3 worm cellular contexts compared by ENCODE assay signal in the genomic region with DNA sequence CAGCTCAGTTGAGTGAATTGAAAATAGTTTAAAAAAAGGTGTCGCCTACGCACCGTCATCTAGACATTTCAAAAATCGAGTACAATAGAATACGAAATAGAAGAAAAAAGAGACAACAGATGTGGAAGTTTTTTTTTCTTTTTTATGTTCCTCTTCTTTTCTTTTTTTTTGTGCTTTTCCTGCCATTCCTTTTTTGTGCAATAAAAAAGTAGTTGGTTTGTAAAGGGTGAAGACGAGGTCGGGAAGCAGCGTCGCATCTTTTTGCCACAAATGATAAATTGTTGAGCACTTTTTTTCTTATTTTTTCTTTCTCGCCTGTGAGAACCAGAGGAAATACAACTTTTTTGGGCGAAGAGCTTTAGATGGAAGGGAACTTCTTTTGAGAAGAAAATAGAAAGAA.
TF ChIP-seq lines count a peak whose summit lies in the region.

No protein-coding gene starts in this region.

TF ChIP-seq in whole organism, L1 larva, 84 proteins besides CTCF, POLR2A, EP300 and RAD21:
- TF ChIP-seq unc-130 (tag; optimal IDR thresholded peaks at IDR 0.05; lab: Kevin White, UChicago): no peak
- no peak for TF ChIP-seq xbp-1 (tag; optimal IDR thresholded peaks at IDR 0.05; lab: Kevin White, UChicago)
- no peak for TF ChIP-seq snu-23 (GFP tag; optimal IDR thresholded peaks at IDR 0.05; lab: Kevin White, UChicago)
- no peak for TF ChIP-seq ceh-82 (tag; optimal IDR thresholded peaks at IDR 0.05; lab: Kevin White, UChicago)
- peak; percentile 55 for TF ChIP-seq lin-14 (GFP tag; optimal IDR thresholded peaks at IDR 0.05; lab: Kevin White, UChicago)
- no peak for TF ChIP-seq unc-30 (tag; optimal IDR thresholded peaks at IDR 0.05; lab: Kevin White, UChicago)
- no peak for TF ChIP-seq efl-1 (optimal IDR thresholded peaks at IDR 0.05; lab: Kevin White, UChicago)
- TF ChIP-seq efl-1 (GFP tag; optimal IDR thresholded peaks at IDR 0.05 in 1 of 2; lab: Kevin White, UChicago): peak in 1 of 2 experiments; percentile 58
- TF ChIP-seq fkh-10 (GFP tag; optimal IDR thresholded peaks at IDR 0.05; lab: Kevin White, UChicago): peak; percentile 18
- no peak for TF ChIP-seq ceh-90 (tag; optimal IDR thresholded peaks at IDR 0.05; lab: Kevin White, UChicago)
- TF ChIP-seq ceh-88 (GFP tag; IDR thresholded peaks at IDR 0.05; lab: Robert Waterston, UW): no peak
TF ChIP-seq in whole organism, L1 larva: peak in this region for 3.

TF ChIP-seq in whole organism, L3 larva, 47 proteins besides CTCF, POLR2A, EP300 and RAD21:
- TF ChIP-seq hmg-11 (tag; optimal IDR thresholded peaks at IDR 0.05; lab: Kevin White, UChicago): no peak
- no peak for TF ChIP-seq ceh-16 (tag; optimal IDR thresholded peaks at IDR 0.05; lab: Kevin White, UChicago)
- TF ChIP-seq nfya-1 (tag; optimal IDR thresholded peaks at IDR 0.05; lab: Kevin White, UChicago; ENCODE audit: insufficient read depth): peak; percentile 8
- peak; percentile 32 for TF ChIP-seq lin-39 (tag; optimal IDR thresholded peaks at IDR 0.05; lab: Kevin White, UChicago)
- peak; percentile 10 for TF ChIP-seq fkh-10 (GFP tag; optimal IDR thresholded peaks at IDR 0.05; lab: Kevin White, UChicago)
- no peak for TF ChIP-seq nhr-23 (tag; optimal IDR thresholded peaks at IDR 0.05; lab: Kevin White, UChicago)
- no peak for TF ChIP-seq nhr-67 (tag; optimal IDR thresholded peaks at IDR 0.05; lab: Kevin White, UChicago)
TF ChIP-seq in whole organism, L3 larva: peak in this region for 3.

TF ChIP-seq in whole organism, L4 larva, 104 proteins besides CTCF, POLR2A, EP300 and RAD21:
- TF ChIP-seq R02D3.7 (tag; optimal IDR thresholded peaks at IDR 0.05; lab: Kevin White, UChicago): no peak
- TF ChIP-seq nhr-111 (GFP tag; optimal IDR thresholded peaks at IDR 0.05; lab: Kevin White, UChicago): no peak
- TF ChIP-seq zfp-3 (GFP tag; conservative IDR thresholded peaks at IDR 0.05; lab: Robert Waterston, UW): no peak
- no peak for TF ChIP-seq ZK337.2 (GFP tag; IDR thresholded peaks at IDR 0.05; lab: Robert Waterston, UW)
- TF ChIP-seq mes-2 (tag; optimal IDR thresholded peaks at IDR 0.05; lab: Kevin White, UChicago; ENCODE audit: poor library complexity, severe bottlenecking): no peak
- no peak for TF ChIP-seq skn-1 (tag; optimal IDR thresholded peaks at IDR 0.05; lab: Kevin White, UChicago)
- no peak for TF ChIP-seq nhr-77 (tag; optimal IDR thresholded peaks at IDR 0.05; lab: Kevin White, UChicago)
- TF ChIP-seq fkh-10 (GFP tag; optimal IDR thresholded peaks at IDR 0.05; lab: Kevin White, UChicago): peak; percentile 57
